Fruit fly (Drosophila melanogaster) whole organism, prepupa: Measurements from ENCODE around the gene CG34303.

ENCODE experiments used
- Ets21C ChIP-seq: fragments of 200-800 bp; sonication (Bioruptor generic); optimal IDR thresholded peaks from 3 replicates; lab custom pipeline; 2016; ENCODE audit warnings: missing biosample characterization, missing genetic modification characterization
- Lpt ChIP-seq: fragments of 200-800 bp; sonication (Bioruptor generic); optimal IDR thresholded peaks from 3 replicates; lab custom pipeline; 2016; ENCODE audit warnings: missing biosample characterization, missing genetic modification characterization
- achi ChIP-seq: fragments of 200-800 bp; sonication (Bioruptor generic); optimal IDR thresholded peaks from 3 replicates; lab custom pipeline; 2016; ENCODE audit warnings: missing biosample characterization, missing genetic modification characterization

DNA sequence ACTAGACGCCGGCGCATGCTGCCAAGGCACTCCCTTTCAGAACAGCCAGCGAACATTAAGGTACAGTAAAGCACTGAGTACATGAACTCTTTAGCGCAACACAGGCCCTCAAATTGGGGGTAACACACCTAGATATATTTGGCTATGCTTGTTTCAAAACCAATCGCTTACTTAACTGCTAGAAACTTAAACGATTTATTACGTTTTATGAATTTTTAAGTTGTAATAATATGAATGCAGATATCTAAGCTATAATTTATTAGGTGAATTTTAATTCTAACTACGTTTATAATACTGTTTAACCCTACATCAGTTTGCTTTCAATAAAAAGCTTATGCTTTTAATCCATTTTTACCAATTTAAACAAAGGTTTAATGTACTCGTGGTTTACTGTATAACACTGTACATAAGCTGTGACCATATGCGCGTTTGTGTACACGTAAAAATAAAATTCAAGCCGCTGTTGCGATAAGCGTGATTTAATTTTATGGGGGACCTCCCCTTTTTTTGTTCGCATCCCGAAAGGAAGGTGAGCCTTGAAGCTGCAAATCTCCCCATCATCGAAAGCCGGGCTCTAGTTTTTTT is 25.3 kb upstream of the CG34303 start:
- TF ChIP-seq Ets21C (GFP tag; lab: Kevin White, UChicago), result no peak
- peak; percentile 31 for TF ChIP-seq achi (GFP tag; lab: Kevin White, UChicago)
- TF ChIP-seq Lpt, result no peak
